Fruit fly (Drosophila melanogaster): Measurements from ENCODE around the gene CG44085.
A peak's percentile ranks its signal among the peaks of the same experiment; 100 is the strongest.

CG44085 gene

dm6 chr2L:13289689-13290088 is 28.9 kb downstream of the CG44085 start, which contains the start of gene CG31729 (continued):
- no peak for TF ChIP-seq Dbx (GFP tag; IDR thresholded peaks at IDR 0.05)
- no peak for TF ChIP-seq CG7357 (GFP tag; IDR thresholded peaks at IDR 0.05)
- TF ChIP-seq CHES-1-like (GFP tag; optimal IDR thresholded peaks at IDR 0.05) = no peak
- no peak for TF ChIP-seq CG15011 (GFP tag; optimal IDR thresholded peaks at IDR 0.05)
- 0 out of 3 replicates have a peak, but pooled peaks have one; percentile 8 for TF ChIP-seq CG17361 (GFP tag; IDR thresholded peaks at IDR 0.05)
- TF ChIP-seq lov (optimal IDR thresholded peaks at IDR 0.05) = no peak
- TF ChIP-seq lov (GFP tag; IDR thresholded peaks at IDR 0.05) = no peak
- no peak for TF ChIP-seq crc (GFP tag; optimal IDR thresholded peaks at IDR 0.05)
- no peak for TF ChIP-seq NC2α (GFP tag; optimal IDR thresholded peaks at IDR 0.05)
- TF ChIP-seq CG3407 (GFP tag; optimal IDR thresholded peaks at IDR 0.05) = no peak
- peak; percentile 59 for TF ChIP-seq stwl (tag; optimal IDR thresholded peaks at IDR 0.05)
- TF ChIP-seq prd (optimal IDR thresholded peaks at IDR 0.05) = no peak
- no peak for TF ChIP-seq prd (GFP tag; IDR thresholded peaks at IDR 0.05)
- TF ChIP-seq B-H1 (GFP tag; IDR thresholded peaks at IDR 0.05) = no peak
- TF ChIP-seq gro (GFP tag; optimal IDR thresholded peaks at IDR 0.05) = no peak
- TF ChIP-seq CG3163 (GFP tag; optimal IDR thresholded peaks at IDR 0.05) = no peak
- TF ChIP-seq CG6272 (GFP tag; IDR thresholded peaks at IDR 0.05) = no peak
- TF ChIP-seq Hr39 (optimal IDR thresholded peaks at IDR 0.05) = no peak
- TF ChIP-seq CG6175 (GFP tag; IDR thresholded peaks at IDR 0.05) = no peak
- no peak for TF ChIP-seq Sox100B (GFP tag; optimal IDR thresholded peaks at IDR 0.05)
- no peak for TF ChIP-seq CG12942 (GFP tag; optimal IDR thresholded peaks at IDR 0.05)
- no peak for TF ChIP-seq zfh1 (GFP tag; IDR thresholded peaks at IDR 0.05)
- TF ChIP-seq Sry-β (GFP tag; optimal IDR thresholded peaks at IDR 0.05) = no peak
- TF ChIP-seq croc (GFP tag; conservative IDR thresholded peaks at IDR 0.05) = no peak
- no peak for TF ChIP-seq zf30C (GFP tag; optimal IDR thresholded peaks at IDR 0.05)
- no peak for TF ChIP-seq CG34224 (GFP tag; IDR thresholded peaks at IDR 0.05; ENCODE audit: partially characterized antibody)
- no peak for TF ChIP-seq CG7839 (tag; optimal IDR thresholded peaks at IDR 0.05)
- no peak for TF ChIP-seq GATAe (GFP tag; conservative IDR thresholded peaks at IDR 0.05)
- TF ChIP-seq gt (GFP tag; IDR thresholded peaks at IDR 0.05) = no peak
- TF ChIP-seq Xbp1 (GFP tag; optimal IDR thresholded peaks at IDR 0.05) = peak; percentile 25
- no peak for TF ChIP-seq ap (GFP tag; IDR thresholded peaks at IDR 0.05)
- TF ChIP-seq hth (optimal IDR thresholded peaks at IDR 0.05) = no peak
- no peak for TF ChIP-seq aop (GFP tag; IDR thresholded peaks at IDR 0.05)
- no peak for TF ChIP-seq CG7928 (GFP tag; optimal IDR thresholded peaks at IDR 0.05)
- TF ChIP-seq pan (optimal IDR thresholded peaks at IDR 0.05) = no peak
- no peak for TF ChIP-seq pan (GFP tag; optimal IDR thresholded peaks at IDR 0.05 in 1 of 2, IDR thresholded peaks at IDR 0.05 in 1 of 2)
- no peak for TF ChIP-seq Tbp (GFP tag; optimal IDR thresholded peaks at IDR 0.05)
- no peak for TF ChIP-seq CG17568 (GFP tag; optimal IDR thresholded peaks at IDR 0.05)
- TF ChIP-seq cas (GFP tag; IDR thresholded peaks at IDR 0.05) = no peak
- TF ChIP-seq Lpt (GFP tag; optimal IDR thresholded peaks at IDR 0.05) = no peak
- no peak for TF ChIP-seq CG6689 (GFP tag; IDR thresholded peaks at IDR 0.05)
- TF ChIP-seq Usf (GFP tag; optimal IDR thresholded peaks at IDR 0.05) = no peak
- no peak for TF ChIP-seq unc-4 (GFP tag; IDR thresholded peaks at IDR 0.05; ENCODE audit: partially characterized antibody)
- no peak for TF ChIP-seq CG9797 (GFP tag; optimal IDR thresholded peaks at IDR 0.05)
- TF ChIP-seq Dek (tag; optimal IDR thresholded peaks at IDR 0.05) = no peak
- TF ChIP-seq CG14014 (GFP tag; IDR thresholded peaks at IDR 0.05) = no peak
- TF ChIP-seq CG9609 (GFP tag; optimal IDR thresholded peaks at IDR 0.05) = no peak
- TF ChIP-seq CG9876 (GFP tag; optimal IDR thresholded peaks at IDR 0.05) = no peak
- no peak for TF ChIP-seq CG2199 (GFP tag; IDR thresholded peaks at IDR 0.05)
- no peak for TF ChIP-seq maf-S (GFP tag; optimal IDR thresholded peaks at IDR 0.05)
- TF ChIP-seq Doc2 (GFP tag; IDR thresholded peaks at IDR 0.05) = no peak
- TF ChIP-seq CG11696 (GFP tag; IDR thresholded peaks at IDR 0.05) = no peak
- TF ChIP-seq CG1024 (GFP tag; IDR thresholded peaks at IDR 0.05) = no peak
- no peak for TF ChIP-seq Bdp1 (GFP tag; optimal IDR thresholded peaks at IDR 0.05)
- no peak for TF ChIP-seq CG14050 (GFP tag; IDR thresholded peaks at IDR 0.05)

Measured in whole organism, embryonic.